Fruit fly (Drosophila melanogaster): ENCODE measurements around the gene CG32053.

DNA sequence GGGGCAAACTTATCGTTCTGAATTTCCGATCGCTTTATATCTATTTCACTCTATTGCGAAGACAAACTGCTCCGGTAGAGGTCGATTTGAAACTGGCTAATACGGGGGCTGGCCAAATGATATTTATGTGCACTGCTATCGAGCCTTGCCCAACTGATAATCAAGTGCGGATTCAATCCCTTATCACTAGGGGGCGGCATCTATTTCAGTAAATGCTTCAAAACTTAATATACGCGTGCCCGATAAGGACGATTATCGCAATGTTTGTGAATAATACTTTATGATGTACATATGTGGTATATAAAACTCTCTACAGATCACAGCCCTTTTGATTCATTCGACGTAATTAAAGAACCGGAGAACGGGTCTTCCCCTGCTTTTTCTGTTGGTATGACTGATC is 5.9 kb upstream of the CG32053 start, which contains the start of gene Srg2:
- no peak for TF ChIP-seq usp (GFP tag; optimal IDR thresholded peaks at IDR 0.05)
- TF ChIP-seq Dll (optimal IDR thresholded peaks at IDR 0.05): no peak
- TF ChIP-seq CG8478 (optimal IDR thresholded peaks at IDR 0.05): no peak
- no peak for TF ChIP-seq psq (optimal IDR thresholded peaks at IDR 0.05)
- TF ChIP-seq pan (optimal IDR thresholded peaks at IDR 0.05): no peak
- no peak for TF ChIP-seq EcR (GFP tag; optimal IDR thresholded peaks at IDR 0.05)
